Worm (Caenorhabditis elegans) whole organism, L1 larva: ENCODE data around the gene pch-2.

Source experiments
- C34B4.2 ChIP-seq: sonication (generic microtip); optimal IDR thresholded peaks from 2 replicates; lab custom pipeline; 2017; ENCODE audit warnings: mild to moderate bottlenecking, missing genetic modification characterization, missing compliant biosample characterization
- F16B12.6 ChIP-seq: fragments of 150-350 bp; optimal IDR thresholded peaks from 2 replicates; lab custom pipeline; 2014; ENCODE audit warnings: missing biosample characterization, missing genetic modification characterization
- Y116A8C.19 ChIP-seq: sonication (generic microtip); optimal IDR thresholded peaks from 2 replicates; lab custom pipeline; 2016; ENCODE audit warnings: missing compliant biosample characterization, missing genetic modification characterization, borderline replicate concordance
- alr-1 ChIP-seq: fragments of 200-800 bp; sonication (Bioruptor generic); optimal IDR thresholded peaks from 2 replicates; lab custom pipeline; 2018; ENCODE audit warnings: borderline replicate concordance, mild to moderate bottlenecking, missing genetic modification characterization, missing compliant biosample characterization
- aly-2 ChIP-seq: fragments of 150-350 bp; optimal IDR thresholded peaks from 2 replicates; lab custom pipeline; 2014; ENCODE audit warnings: missing biosample characterization, missing genetic modification characterization
- ama-1 ChIP-seq: fragments of 150-350 bp; optimal IDR thresholded peaks from 2 replicates; lab custom pipeline; 2014
- blmp-1 ChIP-seq: fragments of 150-350 bp; optimal IDR thresholded peaks from 2 replicates; lab custom pipeline; 2014; ENCODE audit warnings: missing biosample characterization, missing genetic modification characterization
- ceh-63 ChIP-seq: fragments of 200-800 bp; sonication (Bioruptor generic); optimal IDR thresholded peaks from 2 replicates; lab custom pipeline; 2018; ENCODE audit warnings: mild to moderate bottlenecking, missing genetic modification characterization, missing compliant biosample characterization
- ceh-8 ChIP-seq: fragments of 200-800 bp; sonication (Bioruptor generic); optimal IDR thresholded peaks from 2 replicates; lab custom pipeline; 2018; ENCODE audit warnings: mild to moderate bottlenecking, missing genetic modification characterization, moderate library complexity, missing compliant biosample characterization
- ceh-82 ChIP-seq, 3 experiments: fragments of 150-350 bp in 1 of 3; sonication (generic microtip) in 2 of 3; optimal IDR thresholded peaks; 2 replicates each; lab custom pipeline; 2014 to 2017; ENCODE audit warnings: missing biosample characterization in 3 of 3, missing genetic modification characterization in 3 of 3
- ceh-88 ChIP-seq: fragments of 200-800 bp; sonication (Bioruptor generic); IDR thresholded peaks from 2 replicates; pipeline ENCODE4 v1.3.6; 2022; ENCODE audit warnings: missing genetic modification characterization, missing compliant biosample characterization
- dsc-1 ChIP-seq: sonication (generic microtip); optimal IDR thresholded peaks from 2 replicates; lab custom pipeline; 2016; ENCODE audit warnings: mild to moderate bottlenecking, missing genetic modification characterization, missing compliant biosample characterization
- efl-1 ChIP-seq, 4 experiments: fragments of 150-350 bp; optimal IDR thresholded peaks in 3 of 4; peaks in 1 of 4; 1 replicate in 1 of 4; 2 replicates in 3 of 4; lab custom pipeline; 2014; ENCODE audit warnings: missing biosample characterization in 2 of 4, missing genetic modification characterization in 2 of 4, missing genetic modification reagents in 2 of 4
- efl-3 ChIP-seq: fragments of 200-800 bp; sonication (Bioruptor generic); optimal IDR thresholded peaks from 2 replicates; lab custom pipeline; 2018; ENCODE audit warnings: mild to moderate bottlenecking, missing genetic modification characterization, missing compliant biosample characterization
- egl-13 ChIP-seq: sonication (generic microtip); optimal IDR thresholded peaks from 2 replicates; lab custom pipeline; 2016; ENCODE audit warnings: missing genotype, missing genetic modification reagents, missing genetic modification characterization, missing compliant biosample characterization
- ets-5 ChIP-seq: fragments of 200-800 bp; sonication (Bioruptor generic); IDR thresholded peaks from 2 replicates; pipeline ENCODE4 v1.3.6; 2022; ENCODE audit warnings: missing genetic modification characterization, missing compliant biosample characterization
- fkh-4 ChIP-seq: sonication (generic microtip); optimal IDR thresholded peaks from 2 replicates; lab custom pipeline; 2016; ENCODE audit warnings: missing compliant biosample characterization, missing genetic modification characterization, borderline replicate concordance
- fkh-8 ChIP-seq: sonication (generic microtip); optimal IDR thresholded peaks from 2 replicates; lab custom pipeline; 2016; ENCODE audit warnings: mild to moderate bottlenecking, missing genetic modification characterization, missing compliant biosample characterization
- hlh-17 ChIP-seq: fragments of 200-800 bp; sonication (Bioruptor generic); optimal IDR thresholded peaks from 2 replicates; lab custom pipeline; 2018; ENCODE audit warnings: missing genetic modification characterization, mild to moderate bottlenecking, missing compliant biosample characterization, moderate library complexity, borderline replicate concordance
- hpl-2 ChIP-seq: fragments of 150-350 bp; optimal IDR thresholded peaks from 2 replicates; lab custom pipeline; 2014; ENCODE audit warnings: missing biosample characterization, missing genetic modification reagents, missing genetic modification characterization
- irx-1 ChIP-seq: sonication (generic microtip); optimal IDR thresholded peaks from 2 replicates; lab custom pipeline; 2016; ENCODE audit warnings: missing genetic modification characterization, missing compliant biosample characterization
- lin-13 ChIP-seq: fragments of 150-350 bp; optimal IDR thresholded peaks from 2 replicates; lab custom pipeline; 2014; ENCODE audit warnings: missing biosample characterization, missing genetic modification reagents, missing genetic modification characterization
- lin-14 ChIP-seq: fragments of 200-800 bp; sonication (Bioruptor generic); optimal IDR thresholded peaks from 2 replicates; lab custom pipeline; 2018; ENCODE audit warnings: mild to moderate bottlenecking, missing genetic modification characterization, moderate library complexity, missing compliant biosample characterization
- lin-15B ChIP-seq: fragments of 150-350 bp; sonication (generic microtip); optimal IDR thresholded peaks from 3 replicates; lab custom pipeline; 2014; ENCODE audit warnings: missing biosample characterization, missing genetic modification characterization
- lin-35 ChIP-seq, 2 experiments: fragments of 150-350 bp; optimal IDR thresholded peaks; 2 replicates each; lab custom pipeline; 2014; ENCODE audit warnings: missing biosample characterization in 2 of 2, missing genetic modification characterization in 2 of 2, missing genetic modification reagents in 2 of 2
- lir-3 ChIP-seq: sonication (generic microtip); optimal IDR thresholded peaks from 2 replicates; lab custom pipeline; 2016; ENCODE audit warnings: mild to moderate bottlenecking, missing genetic modification characterization, moderate library complexity, missing compliant biosample characterization; ENCODE audit not compliant: poor library complexity
- lsy-2 ChIP-seq, 2 experiments: fragments of 150-350 bp; optimal IDR thresholded peaks; 2 replicates each; lab custom pipeline; 2014; ENCODE audit warnings: missing biosample characterization in 2 of 2, missing genetic modification characterization in 2 of 2
- mdl-1 ChIP-seq, 2 experiments: fragments of 150-350 bp; optimal IDR thresholded peaks; 2 replicates each; lab custom pipeline; 2014 to 2017; ENCODE audit warnings: missing biosample characterization in 2 of 2, missing genetic modification characterization in 2 of 2, inconsistent platforms in 1 of 2
- nhr-11 ChIP-seq: fragments of 150-350 bp; optimal IDR thresholded peaks from 2 replicates; lab custom pipeline; 2014; ENCODE audit warnings: missing biosample characterization, missing genetic modification characterization
- nhr-12 ChIP-seq: sonication (generic microtip); optimal IDR thresholded peaks from 2 replicates; lab custom pipeline; 2017; ENCODE audit warnings: missing biosample characterization, missing genetic modification characterization
- nhr-19 ChIP-seq: fragments of 200-800 bp; sonication (Bioruptor generic); conservative IDR thresholded peaks from 2 replicates; pipeline ENCODE4 v1.3.6; 2022; ENCODE audit warnings: missing genetic modification characterization, missing compliant biosample characterization
- nhr-20 ChIP-seq: sonication (generic microtip); optimal IDR thresholded peaks from 2 replicates; lab custom pipeline; 2016; ENCODE audit warnings: mild to moderate bottlenecking, missing genetic modification characterization, missing compliant biosample characterization
- nhr-28 ChIP-seq: fragments of 150-350 bp; optimal IDR thresholded peaks from 2 replicates; lab custom pipeline; 2014; ENCODE audit warnings: missing biosample characterization, missing genetic modification characterization
- nhr-71 ChIP-seq: sonication (generic microtip); optimal IDR thresholded peaks from 2 replicates; lab custom pipeline; 2016; ENCODE audit warnings: mild to moderate bottlenecking, missing genetic modification characterization, moderate library complexity, missing compliant biosample characterization
- nhr-77 ChIP-seq: fragments of 150-350 bp; optimal IDR thresholded peaks from 2 replicates; lab custom pipeline; 2014; ENCODE audit warnings: missing biosample characterization, missing genetic modification characterization
- nhr-84 ChIP-seq: sonication (generic microtip); optimal IDR thresholded peaks from 2 replicates; lab custom pipeline; 2017; ENCODE audit warnings: missing biosample characterization, missing genetic modification characterization
- nhr-85 ChIP-seq: sonication (generic microtip); peaks from one replicate; lab custom pipeline; 2016; ENCODE audit warnings: missing genetic modification characterization, inconsistent platforms, missing compliant biosample characterization
- pag-3 ChIP-seq: sonication (generic microtip); optimal IDR thresholded peaks from 2 replicates; lab custom pipeline; 2017; ENCODE audit warnings: missing genetic modification characterization, mild to moderate bottlenecking, missing compliant biosample characterization, antibody characterized with exemption, borderline replicate concordance; ENCODE audit not compliant: insufficient read depth
- pax-3 ChIP-seq: fragments of 200-800 bp; sonication (Bioruptor generic); optimal IDR thresholded peaks from 2 replicates; lab custom pipeline; 2018; ENCODE audit warnings: mild to moderate bottlenecking, missing genetic modification characterization, moderate library complexity, missing compliant biosample characterization
- rnt-1 ChIP-seq: sonication (generic microtip); optimal IDR thresholded peaks from 2 replicates; lab custom pipeline; 2016; ENCODE audit warnings: mild to moderate bottlenecking, missing genetic modification characterization, moderate library complexity, missing compliant biosample characterization
- snpc-4 ChIP-seq: fragments of 150-350 bp; optimal IDR thresholded peaks from 2 replicates; lab custom pipeline; 2014; ENCODE audit warnings: missing biosample characterization, missing genetic modification characterization
- sox-4 ChIP-seq: sonication (generic microtip); optimal IDR thresholded peaks from 2 replicates; lab custom pipeline; 2016; ENCODE audit warnings: missing genetic modification characterization, missing compliant biosample characterization
- sptf-1 ChIP-seq: fragments of 150-350 bp; optimal IDR thresholded peaks from 2 replicates; lab custom pipeline; 2014; ENCODE audit warnings: missing biosample characterization, missing genetic modification characterization
- swsn-7 ChIP-seq: sonication (generic microtip); optimal IDR thresholded peaks from 2 replicates; lab custom pipeline; 2016; ENCODE audit warnings: missing genetic modification characterization, missing compliant biosample characterization
- tbx-2 ChIP-seq: sonication (generic microtip); optimal IDR thresholded peaks from 2 replicates; lab custom pipeline; 2016; ENCODE audit warnings: missing genetic modification characterization, missing compliant biosample characterization
- tlp-1 ChIP-seq: fragments of 150-350 bp; optimal IDR thresholded peaks from 2 replicates; lab custom pipeline; 2014; ENCODE audit warnings: missing biosample characterization, missing genetic modification characterization
- xbp-1 ChIP-seq: sonication (generic microtip); optimal IDR thresholded peaks from 2 replicates; lab custom pipeline; 2016; ENCODE audit warnings: missing genetic modification characterization, missing compliant biosample characterization
- zag-1 ChIP-seq: fragments of 150-350 bp; optimal IDR thresholded peaks from 2 replicates; lab custom pipeline; 2014; ENCODE audit warnings: missing biosample characterization, missing genetic modification characterization
- zip-4 ChIP-seq: fragments of 200-800 bp; sonication (Bioruptor generic); optimal IDR thresholded peaks from 2 replicates; lab custom pipeline; 2018; ENCODE audit warnings: mild to moderate bottlenecking, missing genetic modification characterization, moderate library complexity, missing compliant biosample characterization
- ztf-4 ChIP-seq: fragments of 150-350 bp; optimal IDR thresholded peaks from 2 replicates; lab custom pipeline; 2014; ENCODE audit warnings: missing biosample characterization, missing genetic modification characterization

pch-2 gene

ce11 chrII:8125439-8125838 lies 32.7 kb upstream of the pch-2 start:
- TF ChIP-seq blmp-1 (tag; lab: Kevin White, UChicago), result peak; percentile 73
- no peak for TF ChIP-seq F16B12.6
- TF ChIP-seq efl-1 (optimal IDR thresholded peaks at IDR 0.05; lab: Kevin White, UChicago), result no peak
- peak in 1 of 2 experiments; percentile 86 for TF ChIP-seq efl-1 (GFP tag; optimal IDR thresholded peaks at IDR 0.05 in 1 of 2; lab: Kevin White, UChicago)
- no peak for TF ChIP-seq lir-3 (tag; lab: Kevin White, UChicago)
- peak; percentile 8 for TF ChIP-seq lin-14 (GFP tag; lab: Kevin White, UChicago)

DNA sequence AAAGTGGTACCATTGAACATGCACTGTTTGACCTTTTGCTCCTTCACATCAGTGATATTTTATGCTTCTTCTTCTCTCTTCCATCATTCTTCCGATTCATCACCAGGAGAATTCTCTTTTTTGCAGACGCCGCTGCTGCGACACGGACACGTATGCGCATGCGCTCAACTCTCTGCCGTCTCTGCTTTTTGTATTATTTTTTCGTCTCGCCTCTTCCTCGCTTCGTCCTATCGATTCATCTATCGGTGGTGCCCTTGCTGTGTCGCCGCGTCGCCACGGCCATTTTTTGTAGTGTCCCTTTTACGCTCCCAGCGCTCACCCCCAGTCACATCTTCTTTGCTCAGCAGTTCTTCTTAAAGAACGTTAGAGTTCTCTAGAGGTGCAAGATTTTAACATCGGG lies 32.0 kb upstream of the pch-2 start:
- TF ChIP-seq tbx-2 (no peak), Y116A8C.19 (tag; lab: Kevin White, UChicago) (no peak), nhr-20 (peak; percentile 18), xbp-1 (peak; percentile 42), egl-13 (tag; lab: Kevin White, UChicago) (peak; percentile 39), nhr-85 (tag; lab: Kevin White, UChicago) (no peak), fkh-4 (tag; lab: Kevin White, UChicago) (no peak), sptf-1 (no peak), nhr-71 (peak; percentile 64), lir-3 (tag; lab: Kevin White, UChicago) (no peak), lin-15B (tag; lab: Kevin White, UChicago) (no peak), ztf-4 (tag; lab: Kevin White, UChicago) (no peak), nhr-84 (tag; lab: Kevin White, UChicago) (no peak), hpl-2 (no peak), aly-2 (no peak), ceh-88 (GFP tag; lab: Robert Waterston, UW) (no peak), blmp-1 (tag; lab: Kevin White, UChicago) (peak; percentile 30), efl-3 (GFP tag; lab: Kevin White, UChicago) (no peak), nhr-28 (tag; lab: Kevin White, UChicago) (no peak), nhr-12 (no peak), ama-1 (lab: Kevin White, UChicago) (no peak), fkh-8 (tag; lab: Kevin White, UChicago) (peak; percentile 61), mdl-1 (tag; optimal IDR thresholded peaks at IDR 0.05; lab: Kevin White, UChicago) (peak in 1 of 2 experiments; percentile 27), sox-4 (tag; lab: Kevin White, UChicago) (no peak), rnt-1 (peak; percentile 52), pag-3 (tag; lab: Kevin White, UChicago) (no peak), C34B4.2 (no peak), hlh-17 (no peak), irx-1 (no peak), nhr-77 (tag; lab: Kevin White, UChicago) (no peak), lsy-2 (tag; optimal IDR thresholded peaks at IDR 0.05; lab: Kevin White, UChicago) (peak; percentile 45 to 85), lin-14 (GFP tag; lab: Kevin White, UChicago) (peak; percentile 84), tlp-1 (tag; lab: Kevin White, UChicago) (no peak), dsc-1 (tag; lab: Kevin White, UChicago) (peak; percentile 38), alr-1 (tag; lab: Kevin White, UChicago) (no peak), ceh-82 (tag; optimal IDR thresholded peaks at IDR 0.05; lab: Kevin White, UChicago) (peak; percentile 29 to 77 (median 63)), lin-13 (no peak), snpc-4 (tag; lab: Kevin White, UChicago) (no peak), pax-3 (tag; lab: Kevin White, UChicago) (no peak), zip-4 (GFP tag; lab: Kevin White, UChicago) (no peak), ceh-63 (GFP tag; lab: Kevin White, UChicago) (no peak), ets-5 (GFP tag; lab: Robert Waterston, UW) (no peak), nhr-19 (peak; percentile 8), swsn-7 (tag; lab: Kevin White, UChicago) (peak; percentile 57), zag-1 (no peak), lin-35 (GFP tag; optimal IDR thresholded peaks at IDR 0.05; lab: Kevin White, UChicago) (peak; percentile 40 to 41), ceh-8 (GFP tag; lab: Kevin White, UChicago) (no peak), nhr-11 (tag; lab: Kevin White, UChicago) (no peak)
